Worm (Caenorhabditis elegans): ENCODE data around the gene clec-246.

Gene clec-246

DNA sequence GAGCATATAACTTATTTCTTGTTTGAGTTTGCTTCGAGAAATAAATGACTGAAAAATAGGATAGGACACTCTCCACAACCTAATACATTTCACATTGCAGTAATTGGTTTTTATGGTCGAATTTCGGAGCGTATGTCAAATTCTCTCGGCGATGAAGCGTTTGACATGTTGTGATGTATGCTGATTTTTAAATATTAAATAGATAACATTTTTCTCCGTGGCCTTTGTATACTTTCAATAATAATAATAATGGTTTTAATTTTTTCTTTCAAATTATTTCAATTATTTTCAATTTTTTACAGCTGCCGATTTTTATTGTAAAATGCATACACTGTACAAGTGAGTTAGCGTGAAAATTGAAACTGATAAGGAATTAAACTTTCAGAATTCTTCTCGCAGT is 43.2 kb upstream of the clec-246 start, which contains the start of gene C14A6.3:
TSS of gene C14A6.3 (plus strand) at position 301 of the 400 bp plus-strand sequence.
- no peak for TF ChIP-seq elt-3 (tag; optimal IDR thresholded peaks at IDR 0.05)
- TF ChIP-seq ces-1 (GFP tag; optimal IDR thresholded peaks at IDR 0.05), result no peak
- no peak for TF ChIP-seq ama-1 (optimal IDR thresholded peaks at IDR 0.05)
- TF ChIP-seq nhr-77 (tag; optimal IDR thresholded peaks at IDR 0.05), result no peak
- no peak for TF ChIP-seq ceh-88 (GFP tag; IDR thresholded peaks at IDR 0.05)
- no peak for TF ChIP-seq snpc-4 (tag; optimal IDR thresholded peaks at IDR 0.05)
- TF ChIP-seq lin-14 (GFP tag; optimal IDR thresholded peaks at IDR 0.05), result no peak
- no peak for TF ChIP-seq zag-1 (tag; optimal IDR thresholded peaks at IDR 0.05)

DNA sequence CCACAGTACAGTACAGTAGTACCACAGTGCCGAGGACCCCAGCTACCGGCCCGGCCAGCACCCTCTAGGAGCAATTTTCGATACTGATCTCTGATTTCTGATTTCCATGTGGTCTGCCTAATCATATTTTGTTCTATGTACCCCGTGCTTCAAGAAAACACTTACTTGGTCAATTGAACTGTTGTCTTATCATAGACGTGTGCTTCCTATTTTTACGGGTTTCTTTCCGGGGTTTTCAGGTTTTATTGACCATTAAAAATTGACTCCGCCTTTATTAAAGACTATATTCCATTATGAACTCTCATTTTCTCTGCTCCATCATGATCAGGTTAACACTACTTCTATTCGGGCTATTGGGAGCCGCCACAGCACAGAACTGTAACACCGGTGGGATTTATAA is 31.6 kb upstream of the clec-246 start, which contains the start of gene clec-48:
TSS of gene clec-48 (plus strand) at position 320 of the 400 bp plus-strand sequence.
- TF ChIP-seq efl-1 (optimal IDR thresholded peaks at IDR 0.05) (no peak), efl-1 (GFP tag; optimal IDR thresholded peaks at IDR 0.05 in 1 of 2) (peak in 1 of 2 experiments; percentile 57), zag-1 (tag; optimal IDR thresholded peaks at IDR 0.05) (no peak)

DNA sequence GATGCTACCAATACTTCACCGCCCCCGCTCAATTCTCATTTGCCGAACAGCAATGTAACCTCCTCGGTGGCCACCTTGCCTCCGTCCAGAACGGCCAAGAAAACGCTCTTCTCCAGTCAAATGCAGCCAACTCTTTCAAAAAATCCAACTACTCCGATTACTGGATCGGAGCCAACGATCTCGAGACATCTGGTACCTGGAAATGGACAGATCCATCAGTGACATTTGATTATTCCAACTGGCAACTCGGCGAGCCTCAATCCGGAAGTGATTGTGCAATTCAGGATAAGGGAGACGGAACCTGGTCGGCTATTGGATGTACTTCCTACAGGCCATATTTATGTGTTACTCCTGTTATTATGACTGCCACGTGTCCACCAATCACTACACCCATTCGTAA is 31.1 kb upstream of the clec-246 start:
- TF ChIP-seq sptf-1 (tag; optimal IDR thresholded peaks at IDR 0.05) (no peak), grh-1 (GFP tag; IDR thresholded peaks at IDR 0.05) (no peak), hlh-17 (GFP tag; optimal IDR thresholded peaks at IDR 0.05; ENCODE audit: borderline replicate concordance) (no peak), blmp-1 (tag; optimal IDR thresholded peaks at IDR 0.05) (no peak)

DNA sequence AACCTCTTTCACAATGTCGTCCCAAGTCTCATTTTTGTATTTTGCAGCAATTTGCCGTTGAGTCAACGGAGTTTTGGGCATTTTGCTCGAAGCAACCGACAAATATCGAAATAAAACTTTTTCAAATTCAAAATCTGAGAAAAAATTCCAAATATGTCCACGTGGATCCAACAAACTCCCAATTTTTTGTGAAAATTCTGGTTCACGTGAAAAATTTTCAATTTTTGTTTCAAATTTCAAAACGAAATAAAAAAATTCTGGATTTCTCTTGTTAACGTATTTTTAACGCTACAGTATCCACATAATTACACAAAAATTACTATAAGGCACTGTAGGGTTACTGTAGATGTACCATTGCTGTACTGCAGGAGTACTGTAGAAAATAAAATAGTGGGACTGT is 28.1 kb upstream of the clec-246 start, which contains the start of gene C14A6.13:
TSS of gene C14A6.13 (minus strand) at position 101 of the 400 bp plus-strand sequence.
- no peak for TF ChIP-seq unc-30 (tag; optimal IDR thresholded peaks at IDR 0.05)
- no peak for TF ChIP-seq mef-2 (tag; optimal IDR thresholded peaks at IDR 0.05)
- no peak for TF ChIP-seq pax-3 (tag; optimal IDR thresholded peaks at IDR 0.05)
- no peak for TF ChIP-seq nhr-12 (tag; optimal IDR thresholded peaks at IDR 0.05)
- no peak for TF ChIP-seq sox-4 (tag; optimal IDR thresholded peaks at IDR 0.05)

DNA sequence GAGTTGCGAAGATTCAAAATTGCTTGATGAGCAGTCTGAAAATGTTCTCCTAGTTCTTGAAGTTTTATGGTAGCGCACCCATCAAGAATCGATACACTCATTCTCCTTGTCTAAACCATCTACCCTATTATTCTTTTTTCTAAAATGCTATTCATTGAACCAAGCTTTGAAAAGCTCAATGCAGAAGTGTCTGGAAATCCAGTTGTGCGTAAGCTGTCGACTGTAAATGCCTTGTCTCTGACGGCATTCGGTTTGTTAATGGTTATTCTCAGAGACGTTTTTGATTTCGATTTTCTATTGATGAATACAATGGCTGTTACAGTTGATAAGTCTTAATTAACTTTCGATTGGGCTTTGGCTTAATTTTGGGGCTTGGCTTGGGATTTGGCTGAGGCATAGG is 26.7 kb upstream of the clec-246 start, which contains the start of gene C14A6.12:
TSS of gene C14A6.12 (minus strand) at position 101 of the 400 bp plus-strand sequence.
- TF ChIP-seq elt-2 (tag; optimal IDR thresholded peaks at IDR 0.05) (no peak), unc-86 (tag; optimal IDR thresholded peaks at IDR 0.05) (no peak), nhr-77 (tag; optimal IDR thresholded peaks at IDR 0.05) (no peak), ceh-88 (GFP tag; IDR thresholded peaks at IDR 0.05) (no peak), dsc-1 (tag; optimal IDR thresholded peaks at IDR 0.05) (no peak), alr-1 (tag; optimal IDR thresholded peaks at IDR 0.05; ENCODE audit: borderline replicate concordance) (no peak), mdl-1 (tag; optimal IDR thresholded peaks at IDR 0.05) (no peak), aly-2 (tag; optimal IDR thresholded peaks at IDR 0.05) (no peak), nhr-71 (tag; optimal IDR thresholded peaks at IDR 0.05) (no peak), egl-27 (tag; optimal IDR thresholded peaks at IDR 0.05) (no peak), ztf-4 (tag; optimal IDR thresholded peaks at IDR 0.05) (no peak), fos-1 (tag; optimal IDR thresholded peaks at IDR 0.05) (no peak), ceh-8 (GFP tag; optimal IDR thresholded peaks at IDR 0.05) (no peak), nhr-11 (tag; optimal IDR thresholded peaks at IDR 0.05) (no peak)

DNA sequence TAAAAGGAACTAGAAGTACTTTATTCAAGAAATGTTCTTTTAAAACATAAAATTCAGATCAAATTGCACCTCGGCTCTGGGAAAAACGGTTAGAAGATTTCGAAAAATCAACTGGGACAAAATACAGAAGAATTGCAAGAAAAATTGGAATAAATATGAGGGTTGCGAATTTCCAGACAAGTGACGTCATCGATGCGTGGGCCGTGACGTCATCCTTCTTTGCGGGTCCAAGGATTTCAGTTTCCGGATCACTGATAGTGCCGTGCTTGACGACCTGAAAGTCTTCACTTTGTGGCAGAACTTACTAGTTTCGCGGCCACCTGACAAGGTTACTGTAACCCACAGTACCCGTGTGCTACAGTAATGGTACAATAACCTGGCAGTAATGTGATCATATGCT is 25.8 kb upstream of the clec-246 start:
- TF ChIP-seq nhr-12 (tag; optimal IDR thresholded peaks at IDR 0.05), result no peak
- TF ChIP-seq snpc-4 (tag; optimal IDR thresholded peaks at IDR 0.05), result no peak
- no peak for TF ChIP-seq nhr-28 (tag; optimal IDR thresholded peaks at IDR 0.05)
- no peak for TF ChIP-seq hpl-2 (GFP tag; optimal IDR thresholded peaks at IDR 0.05)

All from whole organism, L1 larva.